Fruit fly (Drosophila melanogaster): Measurements from ENCODE around the gene CTCF.

Gene CTCF

DNA sequence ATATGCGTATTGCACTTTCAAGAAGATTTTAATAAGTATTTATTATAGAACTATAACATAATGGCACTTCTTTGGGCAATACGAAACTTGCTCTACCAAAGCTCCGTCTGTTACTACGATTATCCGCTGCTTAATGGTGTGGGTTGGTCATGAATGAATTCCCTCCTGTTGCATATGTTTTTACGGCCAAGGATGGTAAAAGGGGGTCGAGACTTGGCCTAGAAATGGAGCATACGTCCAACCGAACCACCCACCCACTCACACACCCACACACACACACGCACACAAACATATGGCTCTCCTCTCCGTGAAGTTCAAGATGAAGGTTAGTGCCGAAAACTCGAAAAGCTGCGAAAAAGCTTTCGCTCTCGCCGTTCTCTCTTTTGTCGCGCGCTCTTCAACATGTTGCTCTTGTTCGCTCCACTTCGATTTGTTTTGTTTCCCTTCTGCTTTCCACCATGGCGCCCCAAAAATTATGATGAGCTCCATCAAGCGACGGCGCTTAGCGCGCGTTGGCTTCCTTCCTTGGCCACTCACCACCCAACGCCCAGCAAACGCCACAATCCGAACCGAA is 42.9 kb downstream of the CTCF start (continued):
- TF ChIP-seq Myb (GFP tag; optimal IDR thresholded peaks at IDR 0.05) (no peak), danr (GFP tag; IDR thresholded peaks at IDR 0.05) (no peak), Ravus (GFP tag; IDR thresholded peaks at IDR 0.05) (no peak), btn (GFP tag; optimal IDR thresholded peaks at IDR 0.05) (no peak), CG12942 (GFP tag; optimal IDR thresholded peaks at IDR 0.05) (no peak), Fer2 (tag; optimal IDR thresholded peaks at IDR 0.05) (no peak), Rfx (GFP tag; IDR thresholded peaks at IDR 0.05) (0 out of 2 replicates have a peak, but pooled peaks have one; percentile 12), jing (GFP tag; optimal IDR thresholded peaks at IDR 0.05) (no peak), fd3F (GFP tag; optimal IDR thresholded peaks at IDR 0.05) (no peak), CG3163 (GFP tag; optimal IDR thresholded peaks at IDR 0.05) (peak; percentile 17), Fer3 (tag; optimal IDR thresholded peaks at IDR 0.05) (no peak), CG13624 (GFP tag; optimal IDR thresholded peaks at IDR 0.05) (no peak), dysf (GFP tag; IDR thresholded peaks at IDR 0.05) (no peak), H15 (GFP tag; IDR thresholded peaks at IDR 0.05) (no peak), CG11093 (GFP tag; IDR thresholded peaks at IDR 0.05) (no peak), bab2 (GFP tag; optimal IDR thresholded peaks at IDR 0.05) (no peak), ken (GFP tag; IDR thresholded peaks at IDR 0.05) (no peak), HLH3B (GFP tag; IDR thresholded peaks at IDR 0.05) (no peak), CG12744 (GFP tag; optimal IDR thresholded peaks at IDR 0.05) (no peak), Spps (tag; optimal IDR thresholded peaks at IDR 0.05) (no peak), phol (tag; optimal IDR thresholded peaks at IDR 0.05) (no peak), usp (GFP tag; optimal IDR thresholded peaks at IDR 0.05) (no peak), CG14014 (GFP tag; IDR thresholded peaks at IDR 0.05) (no peak), Hey (tag; optimal IDR thresholded peaks at IDR 0.05) (no peak), Trl (optimal IDR thresholded peaks at IDR 0.05) (peak; percentile 41 to 77), Trl (GFP tag; optimal IDR thresholded peaks at IDR 0.05) (no peak), sens (GFP tag) (no peak)

dm6 chr3L:7312754-7313153 is 43.8 kb downstream of the CTCF start, which contains the start of gene unc-13-4A:
unc-13-4A (minus strand) TSS chr3L:7312896.
- TF ChIP-seq Adf1 (GFP tag; IDR thresholded peaks at IDR 0.05), result peak; percentile 15; the same call in 1 of the 2 replicates
- peak; percentile 15 for TF ChIP-seq abd-A (tag; optimal IDR thresholded peaks at IDR 0.05)
- no peak for TF ChIP-seq onecut (GFP tag; IDR thresholded peaks at IDR 0.05)
- no peak for TF ChIP-seq CG2875 (GFP tag; optimal IDR thresholded peaks at IDR 0.05)
- TF ChIP-seq CG15514 (GFP tag; optimal IDR thresholded peaks at IDR 0.05), result no peak
- TF ChIP-seq CG18476 (GFP tag; optimal IDR thresholded peaks at IDR 0.05), result no peak
- no peak for TF ChIP-seq CG7839 (tag; optimal IDR thresholded peaks at IDR 0.05)
- no peak for TF ChIP-seq sim (GFP tag; IDR thresholded peaks at IDR 0.05)
- no peak for TF ChIP-seq CG6813 (GFP tag; optimal IDR thresholded peaks at IDR 0.05)
- no peak for TF ChIP-seq schlank (tag; optimal IDR thresholded peaks at IDR 0.05)
- peak; percentile 53; the same call in 1 of the 2 replicates for TF ChIP-seq CG16779 (GFP tag; IDR thresholded peaks at IDR 0.05)
- TF ChIP-seq ATbp (GFP tag; optimal IDR thresholded peaks at IDR 0.05), result no peak
- no peak for TF ChIP-seq zfh2 (GFP tag; optimal IDR thresholded peaks at IDR 0.05)
- no peak for TF ChIP-seq CG12391 (tag; optimal IDR thresholded peaks at IDR 0.05)
- TF ChIP-seq Trl (optimal IDR thresholded peaks at IDR 0.05), result peak; percentile 38 to 58
- TF ChIP-seq Trl (GFP tag; optimal IDR thresholded peaks at IDR 0.05), result no peak
- no peak for TF ChIP-seq CG8765 (GFP tag; IDR thresholded peaks at IDR 0.05)
- no peak for TF ChIP-seq nerfin-2 (GFP tag; IDR thresholded peaks at IDR 0.05; ENCODE audit: partially characterized antibody)
- TF ChIP-seq zen2 (GFP tag; IDR thresholded peaks at IDR 0.05; ENCODE audit: partially characterized antibody), result 0 out of 3 replicates have a peak, but pooled peaks have one; percentile 6
- no peak for TF ChIP-seq org-1 (GFP tag; optimal IDR thresholded peaks at IDR 0.05)
- TF ChIP-seq Jarid2 (GFP tag; optimal IDR thresholded peaks at IDR 0.05), result peak; percentile 3
- no peak for TF ChIP-seq CG17385 (GFP tag; optimal IDR thresholded peaks at IDR 0.05)
- TF ChIP-seq Dad (GFP tag; optimal IDR thresholded peaks at IDR 0.05), result no peak
- TF ChIP-seq CG6683 (GFP tag; optimal IDR thresholded peaks at IDR 0.05), result no peak
- TF ChIP-seq CG4854 (GFP tag; optimal IDR thresholded peaks at IDR 0.05), result no peak
- TF ChIP-seq CG30431 (GFP tag; optimal IDR thresholded peaks at IDR 0.05), result no peak
- no peak for TF ChIP-seq CG34376 (GFP tag; optimal IDR thresholded peaks at IDR 0.05)
